Fruit fly (Drosophila melanogaster): Measurements from ENCODE around the gene NFAT.

NFAT gene

DNA sequence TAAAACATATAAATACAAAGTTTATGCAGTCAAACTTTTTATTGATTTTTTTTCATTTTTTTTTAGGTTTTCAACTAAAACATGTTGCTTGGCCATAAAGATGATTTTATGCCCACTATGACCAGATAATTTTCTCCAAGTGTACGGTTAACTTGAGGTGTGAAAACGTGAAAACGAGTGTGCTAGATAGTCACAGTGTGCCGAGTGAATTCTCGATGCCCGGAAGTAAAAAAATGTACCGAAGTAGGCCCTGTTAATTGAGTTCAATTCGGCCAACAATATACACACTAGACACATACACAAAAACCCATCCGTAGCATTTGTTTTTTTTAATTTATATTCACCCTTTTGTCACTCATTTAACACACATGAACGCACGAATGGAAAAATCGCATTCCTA is 67.4 kb downstream of the NFAT start, which contains the start of gene Nna1:
TSS of gene Nna1 (plus strand) at position 301 of the 400 bp plus-strand sequence.
- no peak for TF ChIP-seq tj (GFP tag; optimal IDR thresholded peaks at IDR 0.05)
- TF ChIP-seq toe (GFP tag; optimal IDR thresholded peaks at IDR 0.05) = no peak
- TF ChIP-seq CG7101 (tag; optimal IDR thresholded peaks at IDR 0.05) = no peak
- no peak for TF ChIP-seq Hr96 (GFP tag; optimal IDR thresholded peaks at IDR 0.05)
- no peak for TF ChIP-seq Mnt (GFP tag; optimal IDR thresholded peaks at IDR 0.05)
- no peak for TF ChIP-seq Clk (GFP tag; optimal IDR thresholded peaks at IDR 0.05)
- TF ChIP-seq CG5204 (GFP tag; optimal IDR thresholded peaks at IDR 0.05) = no peak
- no peak for TF ChIP-seq CG12768 (GFP tag; optimal IDR thresholded peaks at IDR 0.05)
- TF ChIP-seq bab1 (GFP tag; optimal IDR thresholded peaks at IDR 0.05) = no peak
- TF ChIP-seq CG14711 (tag; optimal IDR thresholded peaks at IDR 0.05) = no peak
- no peak for TF ChIP-seq cnc (optimal IDR thresholded peaks at IDR 0.05)
- TF ChIP-seq CG11617 (GFP tag; optimal IDR thresholded peaks at IDR 0.05) = no peak
- no peak for TF ChIP-seq pad (GFP tag; optimal IDR thresholded peaks at IDR 0.05)
- TF ChIP-seq ovo (GFP tag; optimal IDR thresholded peaks at IDR 0.05) = no peak
- TF ChIP-seq Crg-1 (GFP tag; optimal IDR thresholded peaks at IDR 0.05) = no peak

DNA sequence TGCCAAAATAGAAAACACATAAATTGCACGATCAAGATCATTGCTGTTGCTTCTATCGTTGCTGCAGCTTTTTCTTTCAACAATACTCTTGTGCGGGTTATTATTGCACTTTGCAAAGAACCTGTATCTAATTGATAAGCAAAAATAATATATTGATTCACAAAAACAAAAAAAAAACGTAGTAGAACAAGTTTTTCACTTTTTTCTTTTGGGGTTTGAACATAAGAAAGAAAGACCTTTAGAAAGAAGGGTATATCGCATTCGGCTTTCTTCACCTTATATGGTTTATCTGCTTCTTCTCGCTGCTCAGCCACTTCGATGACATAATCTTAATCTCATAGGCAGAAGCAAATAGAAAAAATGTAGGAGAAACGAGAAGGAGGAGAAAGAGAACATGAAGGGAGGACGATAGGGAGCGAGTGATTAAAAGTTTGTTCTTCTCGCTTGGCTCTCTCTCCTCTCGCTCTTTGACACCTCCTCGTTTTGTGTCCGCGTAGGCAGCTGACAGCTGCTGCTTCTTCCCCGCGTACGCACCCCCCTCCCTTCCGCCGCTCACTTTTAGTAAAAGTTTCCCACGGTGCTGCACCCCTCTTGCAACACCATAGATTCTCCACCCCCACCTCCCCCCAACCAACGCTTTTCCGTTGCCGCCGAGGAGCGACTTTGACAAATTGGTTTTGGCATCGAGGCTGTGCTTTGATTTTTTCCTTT is 74.3 kb downstream of the NFAT start:
- TF ChIP-seq CG7101 (tag; optimal IDR thresholded peaks at IDR 0.05) = no peak
- peak; percentile 8 for TF ChIP-seq CG14711 (tag; optimal IDR thresholded peaks at IDR 0.05)
- TF ChIP-seq Clk (GFP tag; optimal IDR thresholded peaks at IDR 0.05) = no peak
- TF ChIP-seq CG1620 (GFP tag; optimal IDR thresholded peaks at IDR 0.05) = no peak
- no peak for TF ChIP-seq Mnt (GFP tag; optimal IDR thresholded peaks at IDR 0.05)
- TF ChIP-seq CG5204 (GFP tag; optimal IDR thresholded peaks at IDR 0.05) = no peak
- TF ChIP-seq ovo (GFP tag; optimal IDR thresholded peaks at IDR 0.05) = no peak

- TF ChIP-seq CG1620 (GFP tag; optimal IDR thresholded peaks at IDR 0.05) = no peak
- TF ChIP-seq kay (GFP tag; ENCODE audit: borderline replicate concordance) = peak; percentile 59
Observed at dm6 chrX:13699666-13700065, 75.1 kb downstream of the NFAT start.

Measured in whole organism, adult.